Fruit fly (Drosophila melanogaster): ENCODE data around the gene pths.

- TF ChIP-seq insv (optimal IDR thresholded peaks at IDR 0.05) (no peak), ttk (optimal IDR thresholded peaks at IDR 0.05) (no peak)
Measured at dm6 chr2L:21169863-21170262, 26.8 kb downstream of the pths start.

Measured in Kc167 (cell line).